Worm (Caenorhabditis elegans): ENCODE data around the gene nmur-2.

DNA sequence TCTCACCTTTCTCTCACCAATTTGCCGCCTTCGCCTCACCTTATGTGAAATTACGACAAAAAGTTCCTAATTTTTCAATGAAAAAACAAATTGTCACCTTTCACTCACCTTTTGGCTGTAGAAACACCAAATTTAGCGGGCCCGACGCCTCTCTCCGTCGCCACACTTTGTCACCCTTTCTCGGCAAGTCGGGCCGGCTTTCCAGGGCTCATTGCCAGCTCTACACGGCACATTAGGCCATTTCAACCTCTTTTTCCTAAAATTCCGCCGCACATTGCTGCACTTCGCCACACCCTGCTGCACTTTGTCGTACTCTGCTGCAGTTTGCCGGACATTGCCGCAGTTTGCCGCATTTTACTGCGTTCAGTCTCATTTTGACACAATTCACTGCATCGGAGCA lies 23.6 kb downstream of the nmur-2 start:
- TF ChIP-seq med-1 (GFP tag; optimal IDR thresholded peaks at IDR 0.05; ENCODE audit: insufficient read depth) (no peak), flt-1 (GFP tag; IDR thresholded peaks at IDR 0.05) (no peak), T22C8.4 (GFP tag; IDR thresholded peaks at IDR 0.05) (no peak), ztf-23 (GFP tag; IDR thresholded peaks at IDR 0.05) (no peak), cog-1 (tag; optimal IDR thresholded peaks at IDR 0.05) (no peak), klf-2 (GFP tag; conservative IDR thresholded peaks at IDR 0.05) (no peak)
